Worm (Caenorhabditis elegans) whole organism, late embryonic: ENCODE data around the gene C04G6.4.

Experiments
- F13H6.1 ChIP-seq: sonication (generic microtip); optimal IDR thresholded peaks from 2 replicates; lab custom pipeline; 2016; ENCODE audit warnings: missing genetic modification characterization, missing compliant biosample characterization
- K02D7.2 ChIP-seq: sonication (generic microtip); optimal IDR thresholded peaks from 2 replicates; lab custom pipeline; 2017; ENCODE audit warnings: mild to moderate bottlenecking, missing genetic modification characterization, missing compliant biosample characterization
- T23F11.4 ChIP-seq: fragments of 200-800 bp; sonication (Bioruptor generic); optimal IDR thresholded peaks from 2 replicates; lab custom pipeline; 2018; ENCODE audit warnings: mild to moderate bottlenecking, missing genetic modification characterization, missing compliant biosample characterization
- ceh-14 ChIP-seq: sonication (generic microtip); optimal IDR thresholded peaks from 2 replicates; lab custom pipeline; 2016; ENCODE audit warnings: missing genotype, missing genetic modification characterization, missing compliant biosample characterization
- ceh-18 ChIP-seq: sonication (generic microtip); optimal IDR thresholded peaks from 2 replicates; lab custom pipeline; 2016; ENCODE audit warnings: missing genetic modification characterization, missing compliant biosample characterization
- ceh-22 ChIP-seq: sonication (generic microtip); optimal IDR thresholded peaks from 2 replicates; lab custom pipeline; 2017; ENCODE audit warnings: missing biosample characterization, missing genetic modification characterization
- dmd-4 ChIP-seq: sonication (generic microtip); optimal IDR thresholded peaks from 2 replicates; lab custom pipeline; 2016; ENCODE audit warnings: borderline replicate concordance, missing genetic modification characterization, missing compliant biosample characterization
- dve-1 ChIP-seq: sonication (generic microtip); optimal IDR thresholded peaks from 2 replicates; lab custom pipeline; 2017; ENCODE audit warnings: antibody characterized with exemption, mild to moderate bottlenecking, missing genetic modification characterization, missing compliant biosample characterization
- elt-4 ChIP-seq: sonication (generic microtip); optimal IDR thresholded peaks from 2 replicates; lab custom pipeline; 2016; ENCODE audit warnings: missing genetic modification characterization, missing compliant biosample characterization
- fax-1 ChIP-seq: sonication (generic microtip); optimal IDR thresholded peaks from 2 replicates; lab custom pipeline; 2016; ENCODE audit warnings: missing genotype, missing genetic modification characterization, missing compliant biosample characterization
- hlh-13 ChIP-seq: fragments of 200-800 bp; sonication (Bioruptor generic); optimal IDR thresholded peaks from 2 replicates; lab custom pipeline; 2018; ENCODE audit warnings: mild to moderate bottlenecking, missing genetic modification characterization, missing compliant biosample characterization
- hlh-30 ChIP-seq: sonication (generic microtip); optimal IDR thresholded peaks from 2 replicates; lab custom pipeline; 2017; ENCODE audit warnings: antibody characterized with exemption, missing genetic modification characterization, missing compliant biosample characterization; ENCODE audit not compliant: insufficient read depth
- hlh-6 ChIP-seq: sonication (generic microtip); optimal IDR thresholded peaks from 2 replicates; lab custom pipeline; 2016; ENCODE audit warnings: missing genotype, missing genetic modification characterization, missing compliant biosample characterization
- lim-6 ChIP-seq: sonication (generic microtip); optimal IDR thresholded peaks from 2 replicates; lab custom pipeline; 2016; ENCODE audit warnings: missing genetic modification characterization, missing compliant biosample characterization
- nhr-232 ChIP-seq: sonication (generic microtip); optimal IDR thresholded peaks from 2 replicates; lab custom pipeline; 2016; ENCODE audit warnings: missing genetic modification characterization, missing compliant biosample characterization
- pag-3 ChIP-seq: sonication (generic microtip); optimal IDR thresholded peaks from 2 replicates; lab custom pipeline; 2016; ENCODE audit warnings: missing compliant biosample characterization, missing genetic modification characterization, borderline replicate concordance
- pha-2 ChIP-seq: sonication (generic microtip); optimal IDR thresholded peaks from 2 replicates; lab custom pipeline; 2017; ENCODE audit warnings: mild to moderate bottlenecking, missing genetic modification characterization, missing compliant biosample characterization
- pha-4 ChIP-seq: fragments of 150-350 bp; optimal IDR thresholded peaks from 2 replicates; lab custom pipeline; 2018; ENCODE audit warnings: missing biosample characterization, missing genetic modification reagents, missing genetic modification characterization
- ref-2 ChIP-seq: sonication (generic microtip); optimal IDR thresholded peaks from 2 replicates; lab custom pipeline; 2016; ENCODE audit warnings: missing genetic modification characterization, missing compliant biosample characterization
- unc-55 ChIP-seq: sonication (generic microtip); optimal IDR thresholded peaks from 2 replicates; lab custom pipeline; 2017; ENCODE audit warnings: missing biosample characterization, missing genetic modification reagents, missing genetic modification characterization
- ztf-16 ChIP-seq: sonication (generic microtip); optimal IDR thresholded peaks from 2 replicates; lab custom pipeline; 2017; ENCODE audit warnings: missing genetic modification characterization, missing compliant biosample characterization

Gene C04G6.4

ce11 chrII:5032669-5033068 lies 50.6 kb downstream of the C04G6.4 start (continued):
- TF ChIP-seq dmd-4 = peak; percentile 55
- TF ChIP-seq hlh-6 (tag; lab: Kevin White, UChicago) = peak; percentile 97
- no peak for TF ChIP-seq hlh-30 (tag; lab: Kevin White, UChicago)
- TF ChIP-seq fax-1 (tag; lab: Kevin White, UChicago) = peak; percentile 82
- TF ChIP-seq pha-2 (tag; lab: Kevin White, UChicago) = peak; percentile 88
- TF ChIP-seq hlh-13 (GFP tag; lab: Kevin White, UChicago) = peak; percentile 79
- no peak for TF ChIP-seq pha-4
- no peak for TF ChIP-seq unc-55
- TF ChIP-seq ref-2 (tag; lab: Kevin White, UChicago) = peak; percentile 90
- TF ChIP-seq elt-4 (tag; lab: Kevin White, UChicago) = peak; percentile 15
- TF ChIP-seq ztf-16 (tag; lab: Kevin White, UChicago) = peak; percentile 86
- peak; percentile 87 for TF ChIP-seq nhr-232 (tag; lab: Kevin White, UChicago)
- TF ChIP-seq dve-1 (tag; lab: Kevin White, UChicago) = peak; percentile 83
- peak; percentile 22 for TF ChIP-seq ceh-22 (tag; lab: Kevin White, UChicago)
- no peak for TF ChIP-seq lim-6 (tag; lab: Kevin White, UChicago)
- TF ChIP-seq F13H6.1 (tag; lab: Kevin White, UChicago) = peak; percentile 86
- TF ChIP-seq ceh-18 (tag; lab: Kevin White, UChicago) = peak; percentile 91
- peak; percentile 77 for TF ChIP-seq ceh-14 (tag; lab: Kevin White, UChicago)
- TF ChIP-seq T23F11.4 = peak; percentile 77
- peak; percentile 15 for TF ChIP-seq pag-3 (tag; lab: Kevin White, UChicago)

- no peak for TF ChIP-seq K02D7.2 (tag; lab: Kevin White, UChicago)
Observed at ce11 chrII:5031612-5032011, 51.6 kb downstream of the C04G6.4 start, which contains the start of gene wdr-83. TSS of gene wdr-83 (minus strand) at chrII:5031712.
